Worm (Caenorhabditis elegans) whole organism, L1 larva: ENCODE data around the gene F37A8.2.

Source experiments
- C04F5.9 ChIP-seq: sonication (generic microtip); optimal IDR thresholded peaks from 2 replicates; lab custom pipeline; 2016; ENCODE audit warnings: missing genetic modification characterization, missing compliant biosample characterization
- C34B4.2 ChIP-seq: sonication (generic microtip); optimal IDR thresholded peaks from 2 replicates; lab custom pipeline; 2017; ENCODE audit warnings: mild to moderate bottlenecking, missing genetic modification characterization, missing compliant biosample characterization
- F16B12.6 ChIP-seq: fragments of 150-350 bp; optimal IDR thresholded peaks from 2 replicates; lab custom pipeline; 2014; ENCODE audit warnings: missing biosample characterization, missing genetic modification characterization
- alr-1 ChIP-seq: fragments of 200-800 bp; sonication (Bioruptor generic); optimal IDR thresholded peaks from 2 replicates; lab custom pipeline; 2018; ENCODE audit warnings: borderline replicate concordance, mild to moderate bottlenecking, missing genetic modification characterization, missing compliant biosample characterization
- ama-1 ChIP-seq: fragments of 150-350 bp; optimal IDR thresholded peaks from 2 replicates; lab custom pipeline; 2014
- blmp-1 ChIP-seq: fragments of 150-350 bp; optimal IDR thresholded peaks from 2 replicates; lab custom pipeline; 2014; ENCODE audit warnings: missing biosample characterization, missing genetic modification characterization
- ceh-63 ChIP-seq: fragments of 200-800 bp; sonication (Bioruptor generic); optimal IDR thresholded peaks from 2 replicates; lab custom pipeline; 2018; ENCODE audit warnings: mild to moderate bottlenecking, missing genetic modification characterization, missing compliant biosample characterization
- ceh-8 ChIP-seq: fragments of 200-800 bp; sonication (Bioruptor generic); optimal IDR thresholded peaks from 2 replicates; lab custom pipeline; 2018; ENCODE audit warnings: mild to moderate bottlenecking, missing genetic modification characterization, moderate library complexity, missing compliant biosample characterization
- ceh-82 ChIP-seq, 3 experiments: fragments of 150-350 bp in 1 of 3; sonication (generic microtip) in 2 of 3; optimal IDR thresholded peaks; 2 replicates each; lab custom pipeline; 2014 to 2017; ENCODE audit warnings: missing biosample characterization in 3 of 3, missing genetic modification characterization in 3 of 3
- ceh-88 ChIP-seq: fragments of 200-800 bp; sonication (Bioruptor generic); IDR thresholded peaks from 2 replicates; pipeline ENCODE4 v1.3.6; 2022; ENCODE audit warnings: missing genetic modification characterization, missing compliant biosample characterization
- ceh-90 ChIP-seq: sonication (generic microtip); optimal IDR thresholded peaks from 2 replicates; lab custom pipeline; 2016; ENCODE audit warnings: missing genetic modification characterization, missing compliant biosample characterization
- dpl-1 ChIP-seq, 3 experiments: fragments of 150-350 bp in 2 of 3; sonication (generic microtip) in 1 of 3; optimal IDR thresholded peaks; 2 replicates each; lab custom pipeline; 2014 to 2017; ENCODE audit warnings: missing biosample characterization in 3 of 3, missing genetic modification characterization in 3 of 3, missing genetic modification reagents in 3 of 3
- efl-3 ChIP-seq: fragments of 200-800 bp; sonication (Bioruptor generic); optimal IDR thresholded peaks from 2 replicates; lab custom pipeline; 2018; ENCODE audit warnings: mild to moderate bottlenecking, missing genetic modification characterization, missing compliant biosample characterization
- egl-13 ChIP-seq: sonication (generic microtip); optimal IDR thresholded peaks from 2 replicates; lab custom pipeline; 2016; ENCODE audit warnings: missing genotype, missing genetic modification reagents, missing genetic modification characterization, missing compliant biosample characterization
- egl-27 ChIP-seq, 2 experiments: fragments of 150-350 bp in 1 of 2; sonication (generic microtip); optimal IDR thresholded peaks; 3 replicates each; lab custom pipeline; 2017 to 2018; ENCODE audit warnings: missing biosample characterization in 2 of 2, missing genetic modification characterization in 2 of 2, missing genetic modification reagents in 2 of 2
- elt-3 ChIP-seq, 6 experiments: fragments of 150-350 bp in 1 of 6; sonication (generic microtip); optimal IDR thresholded peaks; 2 replicates each; lab custom pipeline; 2017 to 2018; ENCODE audit warnings: missing biosample characterization in 6 of 6, missing genetic modification characterization in 6 of 6, inconsistent platforms in 1 of 6
- ets-5 ChIP-seq: fragments of 200-800 bp; sonication (Bioruptor generic); IDR thresholded peaks from 2 replicates; pipeline ENCODE4 v1.3.6; 2022; ENCODE audit warnings: missing genetic modification characterization, missing compliant biosample characterization
- fkh-10 ChIP-seq: sonication (generic microtip); optimal IDR thresholded peaks from 2 replicates; lab custom pipeline; 2017; ENCODE audit warnings: missing biosample characterization, missing genetic modification reagents, missing genetic modification characterization
- fkh-4 ChIP-seq: sonication (generic microtip); optimal IDR thresholded peaks from 2 replicates; lab custom pipeline; 2016; ENCODE audit warnings: missing compliant biosample characterization, missing genetic modification characterization, borderline replicate concordance
- fos-1 ChIP-seq: fragments of 150-350 bp; optimal IDR thresholded peaks from 2 replicates; lab custom pipeline; 2014; ENCODE audit warnings: missing biosample characterization, missing genetic modification characterization
- grh-1 ChIP-seq: fragments of 200-800 bp; sonication (Bioruptor generic); IDR thresholded peaks from 2 replicates; pipeline ENCODE4 v1.3.6; 2022; ENCODE audit warnings: missing genetic modification reagents, missing genetic modification characterization, missing compliant biosample characterization
- hlh-17 ChIP-seq: fragments of 200-800 bp; sonication (Bioruptor generic); optimal IDR thresholded peaks from 2 replicates; lab custom pipeline; 2018; ENCODE audit warnings: missing genetic modification characterization, mild to moderate bottlenecking, missing compliant biosample characterization, moderate library complexity, borderline replicate concordance
- irx-1 ChIP-seq: sonication (generic microtip); optimal IDR thresholded peaks from 2 replicates; lab custom pipeline; 2016; ENCODE audit warnings: missing genetic modification characterization, missing compliant biosample characterization
- isw-1 ChIP-seq: fragments of 200-800 bp; sonication (Bioruptor generic); IDR thresholded peaks from 2 replicates; pipeline ENCODE4 v1.3.6; 2022; ENCODE audit warnings: missing genetic modification characterization, missing compliant biosample characterization
- lin-13 ChIP-seq: fragments of 150-350 bp; optimal IDR thresholded peaks from 2 replicates; lab custom pipeline; 2014; ENCODE audit warnings: missing biosample characterization, missing genetic modification reagents, missing genetic modification characterization
- lin-35 ChIP-seq, 2 experiments: fragments of 150-350 bp; optimal IDR thresholded peaks; 2 replicates each; lab custom pipeline; 2014; ENCODE audit warnings: missing biosample characterization in 2 of 2, missing genetic modification characterization in 2 of 2, missing genetic modification reagents in 2 of 2
- lin-39 ChIP-seq: fragments of 150-350 bp; optimal IDR thresholded peaks from 2 replicates; lab custom pipeline; 2014; ENCODE audit warnings: missing biosample characterization, missing genetic modification reagents, missing genetic modification characterization
- lir-3 ChIP-seq: sonication (generic microtip); optimal IDR thresholded peaks from 2 replicates; lab custom pipeline; 2016; ENCODE audit warnings: mild to moderate bottlenecking, missing genetic modification characterization, moderate library complexity, missing compliant biosample characterization; ENCODE audit not compliant: poor library complexity
- lsy-2 ChIP-seq, 2 experiments: fragments of 150-350 bp; optimal IDR thresholded peaks; 2 replicates each; lab custom pipeline; 2014; ENCODE audit warnings: missing biosample characterization in 2 of 2, missing genetic modification characterization in 2 of 2
- mab-9 ChIP-seq: fragments of 200-800 bp; sonication (Bioruptor generic); IDR thresholded peaks from 2 replicates; pipeline ENCODE4 v1.3.6; 2022; ENCODE audit warnings: missing genetic modification reagents, missing genetic modification characterization, missing compliant biosample characterization
- mdl-1 ChIP-seq, 2 experiments: fragments of 150-350 bp; optimal IDR thresholded peaks; 2 replicates each; lab custom pipeline; 2014 to 2017; ENCODE audit warnings: missing biosample characterization in 2 of 2, missing genetic modification characterization in 2 of 2, inconsistent platforms in 1 of 2
- mep-1 ChIP-seq: fragments of 150-350 bp; optimal IDR thresholded peaks from 2 replicates; lab custom pipeline; 2014; ENCODE audit warnings: missing biosample characterization, missing genetic modification characterization
- nhr-12 ChIP-seq: sonication (generic microtip); optimal IDR thresholded peaks from 2 replicates; lab custom pipeline; 2017; ENCODE audit warnings: missing biosample characterization, missing genetic modification characterization
- nhr-19 ChIP-seq: fragments of 200-800 bp; sonication (Bioruptor generic); conservative IDR thresholded peaks from 2 replicates; pipeline ENCODE4 v1.3.6; 2022; ENCODE audit warnings: missing genetic modification characterization, missing compliant biosample characterization
- nhr-237 ChIP-seq: fragments of 150-350 bp; optimal IDR thresholded peaks from 2 replicates; lab custom pipeline; 2014; ENCODE audit warnings: missing biosample characterization, missing genetic modification characterization
- nhr-47 ChIP-seq: sonication (generic microtip); optimal IDR thresholded peaks from 2 replicates; lab custom pipeline; 2016; ENCODE audit warnings: mild to moderate bottlenecking, missing genetic modification characterization, moderate library complexity, missing compliant biosample characterization
- nhr-71 ChIP-seq: sonication (generic microtip); optimal IDR thresholded peaks from 2 replicates; lab custom pipeline; 2016; ENCODE audit warnings: mild to moderate bottlenecking, missing genetic modification characterization, moderate library complexity, missing compliant biosample characterization
- nhr-76 ChIP-seq: sonication (generic microtip); optimal IDR thresholded peaks from 2 replicates; lab custom pipeline; 2017; ENCODE audit warnings: missing biosample characterization, missing genetic modification characterization
- nhr-85 ChIP-seq: sonication (generic microtip); peaks from one replicate; lab custom pipeline; 2016; ENCODE audit warnings: missing genetic modification characterization, inconsistent platforms, missing compliant biosample characterization
- pax-3 ChIP-seq: fragments of 200-800 bp; sonication (Bioruptor generic); optimal IDR thresholded peaks from 2 replicates; lab custom pipeline; 2018; ENCODE audit warnings: mild to moderate bottlenecking, missing genetic modification characterization, moderate library complexity, missing compliant biosample characterization
- pqm-1 ChIP-seq: sonication (generic microtip); optimal IDR thresholded peaks from 3 replicates; lab custom pipeline; 2017; ENCODE audit warnings: missing biosample characterization, missing genetic modification characterization
- rnt-1 ChIP-seq: sonication (generic microtip); optimal IDR thresholded peaks from 2 replicates; lab custom pipeline; 2016; ENCODE audit warnings: mild to moderate bottlenecking, missing genetic modification characterization, moderate library complexity, missing compliant biosample characterization
- skn-1 ChIP-seq: fragments of 150-350 bp; optimal IDR thresholded peaks from 2 replicates; lab custom pipeline; 2014; ENCODE audit warnings: missing biosample characterization, missing genetic modification characterization
- snpc-4 ChIP-seq: fragments of 150-350 bp; optimal IDR thresholded peaks from 2 replicates; lab custom pipeline; 2014; ENCODE audit warnings: missing biosample characterization, missing genetic modification characterization
- snu-23 ChIP-seq: sonication (generic microtip); optimal IDR thresholded peaks from 2 replicates; lab custom pipeline; 2016; ENCODE audit warnings: missing genetic modification characterization, missing compliant biosample characterization
- sox-4 ChIP-seq: sonication (generic microtip); optimal IDR thresholded peaks from 2 replicates; lab custom pipeline; 2016; ENCODE audit warnings: missing genetic modification characterization, missing compliant biosample characterization
- sptf-1 ChIP-seq: fragments of 150-350 bp; optimal IDR thresholded peaks from 2 replicates; lab custom pipeline; 2014; ENCODE audit warnings: missing biosample characterization, missing genetic modification characterization
- unc-30 ChIP-seq: sonication (generic microtip); optimal IDR thresholded peaks from 2 replicates; lab custom pipeline; 2017; ENCODE audit warnings: missing biosample characterization, missing genetic modification characterization
- unc-62 ChIP-seq: fragments of 150-350 bp; optimal IDR thresholded peaks from 2 replicates; lab custom pipeline; 2014; ENCODE audit warnings: missing biosample characterization, missing genetic modification reagents, missing genetic modification characterization
- unc-86 ChIP-seq: sonication (generic microtip); optimal IDR thresholded peaks from 2 replicates; lab custom pipeline; 2016; ENCODE audit warnings: missing genetic modification characterization, missing compliant biosample characterization
- vab-15 ChIP-seq: sonication (generic microtip); optimal IDR thresholded peaks from 2 replicates; lab custom pipeline; 2017; ENCODE audit warnings: missing genotype, mild to moderate bottlenecking, missing genetic modification characterization, missing compliant biosample characterization
- zag-1 ChIP-seq: fragments of 150-350 bp; optimal IDR thresholded peaks from 2 replicates; lab custom pipeline; 2014; ENCODE audit warnings: missing biosample characterization, missing genetic modification characterization

The F37A8.2 gene

ce11 chrIII:3955674-3956073, 24.4 kb upstream of the F37A8.2 start (continued):
- TF ChIP-seq ceh-88 (GFP tag; lab: Robert Waterston, UW) = no peak
- TF ChIP-seq lir-3 (tag; lab: Kevin White, UChicago) = no peak
- peak; percentile 65 for TF ChIP-seq nhr-71 (tag; lab: Kevin White, UChicago)
- no peak for TF ChIP-seq ceh-8 (GFP tag; lab: Kevin White, UChicago)
- TF ChIP-seq vab-15 (tag; lab: Kevin White, UChicago) = no peak
- TF ChIP-seq ceh-63 (GFP tag; lab: Kevin White, UChicago) = no peak
- no peak for TF ChIP-seq grh-1 (GFP tag; lab: Robert Waterston, UW)
- TF ChIP-seq blmp-1 (tag; lab: Kevin White, UChicago) = peak; percentile 2
- TF ChIP-seq lsy-2 (tag; optimal IDR thresholded peaks at IDR 0.05; lab: Kevin White, UChicago) = peak; percentile 16 to 24
- TF ChIP-seq lin-39 (tag; lab: Kevin White, UChicago) = no peak
- TF ChIP-seq pax-3 (tag; lab: Kevin White, UChicago) = no peak
- TF ChIP-seq unc-30 (tag; lab: Kevin White, UChicago) = no peak
- TF ChIP-seq dpl-1 (GFP tag; optimal IDR thresholded peaks at IDR 0.05; lab: Kevin White, UChicago) = peak in 1 of 3 experiments; percentile 15
- TF ChIP-seq skn-1 (tag; lab: Kevin White, UChicago) = peak; percentile 8
- no peak for TF ChIP-seq sptf-1 (tag; lab: Kevin White, UChicago)
- TF ChIP-seq efl-3 (GFP tag; lab: Kevin White, UChicago) = no peak
- no peak for TF ChIP-seq nhr-237 (tag; lab: Kevin White, UChicago)
- no peak for TF ChIP-seq alr-1 (tag; lab: Kevin White, UChicago)
- TF ChIP-seq mab-9 = no peak
- TF ChIP-seq C04F5.9 (tag; lab: Kevin White, UChicago) = no peak
- TF ChIP-seq nhr-85 (tag; lab: Kevin White, UChicago) = peak; percentile 75
- peak in 1 of 2 experiments; percentile 24 for TF ChIP-seq mdl-1 (tag; optimal IDR thresholded peaks at IDR 0.05; lab: Kevin White, UChicago)
- no peak for TF ChIP-seq fos-1 (tag; lab: Kevin White, UChicago)
- no peak for TF ChIP-seq ceh-90 (tag; lab: Kevin White, UChicago)
- no peak for TF ChIP-seq C34B4.2 (tag; lab: Kevin White, UChicago)
- no peak for TF ChIP-seq egl-27 (tag; optimal IDR thresholded peaks at IDR 0.05; lab: Kevin White, UChicago)
- no peak for TF ChIP-seq lin-13 (GFP tag; lab: Kevin White, UChicago)
- no peak for TF ChIP-seq nhr-12 (tag; lab: Kevin White, UChicago)
- peak; percentile 26 for TF ChIP-seq snu-23 (GFP tag; lab: Kevin White, UChicago)
- TF ChIP-seq pqm-1 (tag; lab: Kevin White, UChicago) = no peak
- TF ChIP-seq fkh-4 (tag; lab: Kevin White, UChicago) = no peak
- TF ChIP-seq ama-1 = no peak
- no peak for TF ChIP-seq F16B12.6
- no peak for TF ChIP-seq egl-13 (tag; lab: Kevin White, UChicago)
- TF ChIP-seq lin-35 (GFP tag; optimal IDR thresholded peaks at IDR 0.05; lab: Kevin White, UChicago) = peak; percentile 13 to 16
- no peak for TF ChIP-seq hlh-17 (GFP tag; lab: Kevin White, UChicago)
- no peak for TF ChIP-seq unc-62
- TF ChIP-seq nhr-76 (tag; lab: Kevin White, UChicago) = no peak
- no peak for TF ChIP-seq irx-1 (tag; lab: Kevin White, UChicago)
- no peak for TF ChIP-seq elt-3 (tag; optimal IDR thresholded peaks at IDR 0.05; lab: Kevin White, UChicago)
- TF ChIP-seq unc-86 (tag; lab: Kevin White, UChicago) = peak; percentile 59
- peak; percentile 29 for TF ChIP-seq mep-1 (tag; lab: Kevin White, UChicago)
- TF ChIP-seq nhr-47 (tag; lab: Kevin White, UChicago) = peak; percentile 32
- TF ChIP-seq rnt-1 = peak; percentile 21
- TF ChIP-seq zag-1 (tag; lab: Kevin White, UChicago) = no peak
- no peak for TF ChIP-seq ets-5
- TF ChIP-seq isw-1 (GFP tag; lab: Robert Waterston, UW) = no peak
- TF ChIP-seq snpc-4 (tag; lab: Kevin White, UChicago) = no peak
- TF ChIP-seq sox-4 (tag; lab: Kevin White, UChicago) = no peak
- no peak for TF ChIP-seq fkh-10
- peak in 1 of 3 experiments; percentile 15 for TF ChIP-seq ceh-82 (tag; optimal IDR thresholded peaks at IDR 0.05; lab: Kevin White, UChicago)
- TF ChIP-seq nhr-19 (GFP tag; lab: Robert Waterston, UW) = no peak
